Worm (Caenorhabditis elegans) whole organism, L4 larva: ENCODE measurements around the gene pptr-1.
"Not testable (repeated sequence)": the region's sequence is repeated elsewhere in the genome, so short reads cannot be mapped to it uniquely, and the experiment has no call there.

Experiments used
- D1046.2 ChIP-seq: fragments of 200-800 bp; sonication (Bioruptor generic); IDR thresholded peaks from 2 replicates; pipeline ENCODE4 v1.3.6; 2022; ENCODE audit warnings: missing genetic modification characterization, missing compliant biosample characterization
- F26F4.8 ChIP-seq: fragments of 200-800 bp; sonication (Bioruptor generic); conservative IDR thresholded peaks from 2 replicates; pipeline ENCODE4 v1.3.6; 2022; ENCODE audit warnings: missing genetic modification characterization, missing compliant biosample characterization
- T26A8.4 ChIP-seq: fragments of 200-800 bp; sonication (Bioruptor generic); IDR thresholded peaks from 2 replicates; pipeline ENCODE4 v1.3.6; 2022; ENCODE audit warnings: missing genetic modification characterization, missing compliant biosample characterization
- Y105C5A.15 ChIP-seq: fragments of 200-800 bp; sonication (Bioruptor generic); IDR thresholded peaks from 2 replicates; pipeline ENCODE4 v1.3.6; 2022; ENCODE audit warnings: missing genetic modification characterization, missing compliant biosample characterization
- ZK337.2 ChIP-seq: fragments of 200-800 bp; sonication (Bioruptor generic); IDR thresholded peaks from 2 replicates; pipeline ENCODE4 v1.3.6; 2022; ENCODE audit warnings: missing genetic modification reagents, missing genetic modification characterization, missing compliant biosample characterization
- ZK546.5 ChIP-seq, 2 experiments: sonication (generic microtip); optimal IDR thresholded peaks; 2 replicates each; lab custom pipeline; 2017; ENCODE audit warnings: missing biosample characterization in 2 of 2, missing genetic modification characterization in 2 of 2
- aha-1 ChIP-seq: fragments of 150-350 bp; peaks from one replicate; lab custom pipeline; 2014; ENCODE audit warnings: missing biosample characterization, missing genetic modification characterization
- arid-1 ChIP-seq: fragments of 200-800 bp; sonication (Bioruptor generic); conservative IDR thresholded peaks from 2 replicates; pipeline ENCODE4 v1.3.6; 2022; ENCODE audit warnings: missing genetic modification reagents, missing genetic modification characterization, missing compliant biosample characterization
- daf-16 ChIP-seq, 3 experiments: sonication (generic microtip); optimal IDR thresholded peaks; 2 replicates each; lab custom pipeline; 2016 to 2017; ENCODE audit warnings: missing genetic modification characterization in 3 of 3, missing genetic modification reagents in 3 of 3, mild to moderate bottlenecking in 2 of 3, missing compliant biosample characterization in 2 of 3, missing biosample characterization in 1 of 3, moderate library complexity in 1 of 3
- dmd-6 ChIP-seq: fragments of 200-800 bp; sonication (Bioruptor generic); IDR thresholded peaks from 2 replicates; pipeline ENCODE4 v1.3.6; 2022; ENCODE audit warnings: missing genetic modification reagents, missing genetic modification characterization, missing compliant biosample characterization
- dve-1 ChIP-seq: sonication (generic microtip); optimal IDR thresholded peaks from 2 replicates; lab custom pipeline; 2017; ENCODE audit warnings: antibody characterized with exemption, mild to moderate bottlenecking, missing genetic modification characterization, missing compliant biosample characterization; ENCODE audit not compliant: insufficient read depth
- egl-43 ChIP-seq: fragments of 200-800 bp; sonication (Bioruptor generic); IDR thresholded peaks from 2 replicates; pipeline ENCODE4 v1.3.6; 2022; ENCODE audit warnings: missing genetic modification reagents, missing genetic modification characterization, missing compliant biosample characterization
- hlh-11 ChIP-seq: fragments of 200-800 bp; sonication (Bioruptor generic); optimal IDR thresholded peaks from 2 replicates; lab custom pipeline; 2018; ENCODE audit warnings: mild to moderate bottlenecking, missing genetic modification characterization, missing compliant biosample characterization
- hlh-30 ChIP-seq: sonication (generic microtip); optimal IDR thresholded peaks from 2 replicates; lab custom pipeline; 2017; ENCODE audit warnings: antibody characterized with exemption, mild to moderate bottlenecking, missing genetic modification characterization, missing compliant biosample characterization; ENCODE audit not compliant: insufficient read depth
- lim-7 ChIP-seq: fragments of 200-800 bp; sonication (Bioruptor generic); IDR thresholded peaks from 2 replicates; pipeline ENCODE4 v1.3.6; 2022; ENCODE audit warnings: missing genetic modification characterization, missing compliant biosample characterization
- lin-38 ChIP-seq: fragments of 200-800 bp; sonication (Bioruptor generic); IDR thresholded peaks from 2 replicates; pipeline ENCODE4 v1.3.6; 2022; ENCODE audit warnings: missing genetic modification reagents, missing genetic modification characterization, missing compliant biosample characterization
- mdl-1 ChIP-seq, 2 experiments: fragments of 150-350 bp in 1 of 2; sonication (generic microtip) in 1 of 2; optimal IDR thresholded peaks; 2 replicates each; lab custom pipeline; 2014 to 2017; ENCODE audit warnings: missing biosample characterization in 2 of 2, missing genetic modification characterization in 2 of 2
- mdt-29 ChIP-seq: fragments of 200-800 bp; sonication (Bioruptor generic); IDR thresholded peaks from 2 replicates; pipeline ENCODE4 v1.3.6; 2022; ENCODE audit warnings: missing genetic modification reagents, missing genetic modification characterization, missing compliant biosample characterization
- nhr-102 ChIP-seq: sonication (generic microtip); optimal IDR thresholded peaks from 2 replicates; lab custom pipeline; 2016; ENCODE audit warnings: mild to moderate bottlenecking, missing genetic modification characterization, moderate library complexity, missing compliant biosample characterization
- nhr-25 ChIP-seq: sonication (generic microtip); optimal IDR thresholded peaks from 2 replicates; lab custom pipeline; 2017; ENCODE audit warnings: missing genetic modification characterization, mild to moderate bottlenecking, missing compliant biosample characterization, antibody characterized with exemption, moderate library complexity, borderline replicate concordance; ENCODE audit not compliant: insufficient read depth
- nhr-28 ChIP-seq: fragments of 150-350 bp; optimal IDR thresholded peaks from 2 replicates; lab custom pipeline; 2014; ENCODE audit warnings: missing biosample characterization, missing genetic modification characterization
- nhr-48 ChIP-seq: sonication (generic microtip); optimal IDR thresholded peaks from 2 replicates; lab custom pipeline; 2016; ENCODE audit warnings: mild to moderate bottlenecking, missing genetic modification characterization, missing compliant biosample characterization
- nhr-6 ChIP-seq: fragments of 150-350 bp; optimal IDR thresholded peaks from 2 replicates; lab custom pipeline; 2014; ENCODE audit warnings: missing biosample characterization, missing genetic modification characterization
- nhr-77 ChIP-seq: fragments of 150-350 bp; optimal IDR thresholded peaks from 2 replicates; lab custom pipeline; 2014; ENCODE audit warnings: missing biosample characterization, missing genetic modification characterization
- pha-4 ChIP-seq, 2 experiments: fragments of 150-350 bp in 1 of 2; fragments of 200-800 bp in 1 of 2; sonication (Bioruptor generic) in 1 of 2; IDR thresholded peaks in 1 of 2; optimal IDR thresholded peaks in 1 of 2; 2 replicates each; pipeline versions ENCODE4 v1.3.6 to Lab custom; 2014 to 2022; ENCODE audit warnings: missing genetic modification characterization in 2 of 2, missing genetic modification reagents in 2 of 2, missing biosample characterization in 1 of 2, missing compliant biosample characterization in 1 of 2
- php-3 ChIP-seq: fragments of 200-800 bp; sonication (Bioruptor generic); IDR thresholded peaks from 2 replicates; pipeline ENCODE4 v1.3.6; 2022; ENCODE audit warnings: missing genetic modification reagents, missing genetic modification characterization, missing compliant biosample characterization
- pqm-1 ChIP-seq: sonication (generic microtip); optimal IDR thresholded peaks from 2 replicates; lab custom pipeline; 2017; ENCODE audit warnings: missing biosample characterization, missing genetic modification characterization
- set-16 ChIP-seq: fragments of 200-800 bp; sonication (Bioruptor generic); IDR thresholded peaks from 2 replicates; pipeline ENCODE4 v1.3.6; 2022; ENCODE audit warnings: missing genetic modification reagents, missing genetic modification characterization, missing compliant biosample characterization
- snpc-1.2 ChIP-seq: fragments of 200-800 bp; sonication (Bioruptor generic); IDR thresholded peaks from 2 replicates; pipeline ENCODE4 v1.3.6; 2022; ENCODE audit warnings: missing genetic modification reagents, missing genetic modification characterization, missing compliant biosample characterization
- tra-1 ChIP-seq: fragments of 200-800 bp; sonication (Bioruptor generic); IDR thresholded peaks from 2 replicates; pipeline ENCODE4 v1.3.6; 2022; ENCODE audit warnings: missing genetic modification reagents, missing genetic modification characterization, missing compliant biosample characterization
- unc-130 ChIP-seq: sonication (generic microtip); optimal IDR thresholded peaks from 2 replicates; lab custom pipeline; 2016; ENCODE audit warnings: missing genetic modification reagents, missing genetic modification characterization, missing compliant biosample characterization
- vab-7 ChIP-seq: fragments of 200-800 bp; sonication (Bioruptor generic); IDR thresholded peaks from 2 replicates; pipeline ENCODE4 v1.3.6; 2022; ENCODE audit warnings: missing genetic modification reagents, missing genetic modification characterization, missing compliant biosample characterization
- zip-11 ChIP-seq: fragments of 200-800 bp; sonication (Bioruptor generic); IDR thresholded peaks from 2 replicates; pipeline ENCODE4 v1.3.6; 2022; ENCODE audit warnings: missing genetic modification characterization, missing compliant biosample characterization

Gene pptr-1

ce11 chrV:16338287-16339092, 18.8 kb upstream of the pptr-1 start, which contains the start of gene slc-9B.2:
TSS of gene slc-9B.2 (plus strand) at chrV:16339042.
- TF ChIP-seq unc-130 (peak; percentile 1), dve-1 (tag; lab: Kevin White, UChicago) (peak; percentile 38), snpc-1.2 (GFP tag; lab: Robert Waterston, UW) (peak; percentile 76), arid-1 (0 out of 2 replicates have a peak, but pooled peaks have one; percentile 57), ZK337.2 (GFP tag; lab: Robert Waterston, UW) (0 out of 2 replicates have a peak, but pooled peaks have one; percentile 39), pha-4 (GFP tag; IDR thresholded peaks at IDR 0.05; lab: Robert Waterston, UW) (peak; percentile 68; the same call in 1 of the 2 replicates), aha-1 (tag; lab: Kevin White, UChicago) (peak; percentile 15), lin-38 (peak; percentile 58), hlh-11 (tag; lab: Kevin White, UChicago) (peak; percentile 39), daf-16 (tag; optimal IDR thresholded peaks at IDR 0.05; lab: Kevin White, UChicago) (peak; percentile 73), F26F4.8 (GFP tag; lab: Robert Waterston, UW) (0 out of 2 replicates have a peak, but pooled peaks have one; percentile 37), php-3 (GFP tag; lab: Robert Waterston, UW) (peak; percentile 86), dmd-6 (GFP tag; lab: Robert Waterston, UW) (peak; percentile 66), vab-7 (GFP tag; lab: Robert Waterston, UW) (peak; percentile 54; the same call in 1 of the 2 replicates), zip-11 (GFP tag; lab: Robert Waterston, UW) (0 out of 2 replicates have a peak, but pooled peaks have one; percentile 26), hlh-30 (tag; lab: Kevin White, UChicago) (peak; percentile 8), Y105C5A.15 (GFP tag; lab: Robert Waterston, UW) (0 out of 2 replicates have a peak, but pooled peaks have one; percentile 60), nhr-102 (tag; lab: Kevin White, UChicago) (peak; percentile 44), nhr-48 (tag; lab: Kevin White, UChicago) (peak; percentile 72), lim-7 (GFP tag; lab: Robert Waterston, UW) (peak; percentile 65), tra-1 (GFP tag; lab: Robert Waterston, UW) (0 out of 2 replicates have a peak, but pooled peaks have one; percentile 55)
- TF ChIP-seq pha-4 (tag; optimal IDR thresholded peaks at IDR 0.05; lab: Kevin White, UChicago); daf-16 (GFP tag; optimal IDR thresholded peaks at IDR 0.05; lab: Kevin White, UChicago): not testable (repeated sequence)

ce11 chrV:16341497-16342257, 15.6 kb upstream of the pptr-1 start:
- peak; percentile 10 for TF ChIP-seq hlh-11 (tag; lab: Kevin White, UChicago)
- peak; percentile 9 for TF ChIP-seq nhr-102 (tag; lab: Kevin White, UChicago)
- peak; percentile 14 for TF ChIP-seq hlh-30 (tag; lab: Kevin White, UChicago)
- peak; percentile 26; the same call in 1 of the 2 replicates for TF ChIP-seq lim-7 (GFP tag; lab: Robert Waterston, UW)
- peak; percentile 63 for TF ChIP-seq egl-43 (GFP tag; lab: Robert Waterston, UW)
- 0 out of 2 replicates have a peak, but pooled peaks have one; percentile 12 for TF ChIP-seq T26A8.4 (GFP tag; lab: Robert Waterston, UW)
- TF ChIP-seq aha-1 (tag; lab: Kevin White, UChicago): peak; percentile 92
- TF ChIP-seq set-16 (GFP tag; lab: Robert Waterston, UW): peak; percentile 66
- TF ChIP-seq mdt-29 (GFP tag; lab: Robert Waterston, UW): peak; percentile 51; the same call in 1 of the 2 replicates
- peak; percentile 27 for TF ChIP-seq dve-1 (tag; lab: Kevin White, UChicago)
- TF ChIP-seq dmd-6 (GFP tag; lab: Robert Waterston, UW): peak; percentile 43; the same call in 1 of the 2 replicates
- not testable (repeated sequence) for TF ChIP-seq daf-16 (GFP tag; optimal IDR thresholded peaks at IDR 0.05; lab: Kevin White, UChicago)
- TF ChIP-seq daf-16 (tag; optimal IDR thresholded peaks at IDR 0.05; lab: Kevin White, UChicago): peak; percentile 24

- TF ChIP-seq pqm-1 (tag; lab: Kevin White, UChicago) (peak; percentile 46), daf-16 (GFP tag; optimal IDR thresholded peaks at IDR 0.05; lab: Kevin White, UChicago) (no peak), daf-16 (tag; optimal IDR thresholded peaks at IDR 0.05; lab: Kevin White, UChicago) (peak; percentile 39), nhr-77 (tag; lab: Kevin White, UChicago) (peak; percentile 1), mdl-1 (tag; optimal IDR thresholded peaks at IDR 0.05; lab: Kevin White, UChicago) (peak in 1 of 2 experiments; percentile 39), nhr-28 (tag; lab: Kevin White, UChicago) (peak; percentile 54), dve-1 (tag; lab: Kevin White, UChicago) (peak; percentile 61), nhr-6 (tag; lab: Kevin White, UChicago) (no peak), nhr-25 (tag; lab: Kevin White, UChicago) (no peak), hlh-30 (tag; lab: Kevin White, UChicago) (peak; percentile 18), ZK546.5 (tag; optimal IDR thresholded peaks at IDR 0.05; lab: Kevin White, UChicago) (no peak), D1046.2 (GFP tag; lab: Robert Waterston, UW) (no peak), dmd-6 (GFP tag; lab: Robert Waterston, UW) (peak; percentile 74), hlh-11 (tag; lab: Kevin White, UChicago) (peak; percentile 63)
Measured at ce11 chrV:16342258-16342618, 15.1 kb upstream of the pptr-1 start, which contains the start of gene nhr-193. TSS of gene nhr-193 (plus strand) at chrV:16342308.
